Worm (Caenorhabditis elegans): ENCODE results near the gene gstk-1.
A peak's percentile ranks its signal among the peaks of the same experiment; 100 is the strongest.

The gstk-1 gene

ce11 chrII:9646928-9647838, 9.3 kb upstream of the gstk-1 start, which contains the start of gene sqv-8:
TSS of gene sqv-8 (plus strand) at chrII:9646978.
- TF ChIP-seq nhr-2 (tag; optimal IDR thresholded peaks at IDR 0.05) (peak; percentile 66), lin-32 (GFP tag; optimal IDR thresholded peaks at IDR 0.05) (no peak)

DNA sequence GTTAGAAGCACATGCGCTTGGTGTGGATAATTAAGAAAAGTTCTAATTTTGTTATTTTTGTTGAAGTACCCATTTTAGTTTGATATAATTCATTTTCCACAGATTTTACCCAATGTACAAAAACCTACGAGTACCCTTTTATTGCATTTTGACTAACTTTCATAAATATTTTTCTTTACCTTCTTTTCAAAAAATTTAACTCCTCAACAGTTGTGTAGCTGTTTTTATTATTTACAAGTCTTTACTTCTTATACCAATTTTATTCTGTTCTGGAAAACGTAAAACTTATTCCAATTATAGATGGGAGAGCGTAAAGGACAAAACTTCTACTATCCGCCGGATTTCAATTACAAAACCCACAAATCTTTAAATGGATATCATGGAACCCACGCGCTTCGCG, 7.3 kb upstream of the gstk-1 start, which contains the start of gene ZK1307.9:
TSS of gene ZK1307.9 (plus strand) at position 301 of the 400 bp plus-strand sequence.
- TF ChIP-seq sem-2 (GFP tag; optimal IDR thresholded peaks at IDR 0.05) (no peak), drap-1 (GFP tag; optimal IDR thresholded peaks at IDR 0.05) (no peak), snpc-4 (tag; optimal IDR thresholded peaks at IDR 0.05) (no peak), bed-3 (GFP tag; optimal IDR thresholded peaks at IDR 0.05) (no peak), mep-1 (tag; optimal IDR thresholded peaks at IDR 0.05) (no peak), mab-5 (tag; optimal IDR thresholded peaks at IDR 0.05) (no peak), unc-39 (tag; optimal IDR thresholded peaks at IDR 0.05) (no peak), zip-8 (tag; optimal IDR thresholded peaks at IDR 0.05) (no peak), ces-1 (GFP tag; optimal IDR thresholded peaks at IDR 0.05) (no peak), ham-2 (GFP tag; optimal IDR thresholded peaks at IDR 0.05) (no peak), unc-62 (GFP tag; optimal IDR thresholded peaks at IDR 0.05) (no peak), cnd-1 (tag; optimal IDR thresholded peaks at IDR 0.05) (no peak), unc-120 (tag; optimal IDR thresholded peaks at IDR 0.05; ENCODE audit: poor library complexity, severe bottlenecking) (no peak), lin-13 (tag; optimal IDR thresholded peaks at IDR 0.05) (no peak), elt-1 (tag; optimal IDR thresholded peaks at IDR 0.05; ENCODE audit: borderline replicate concordance, insufficient read depth) (no peak), nhr-237 (tag; optimal IDR thresholded peaks at IDR 0.05) (no peak), pha-4 (tag; optimal IDR thresholded peaks at IDR 0.05) (no peak), tbx-8 (GFP tag; optimal IDR thresholded peaks at IDR 0.05) (no peak)

DNA sequence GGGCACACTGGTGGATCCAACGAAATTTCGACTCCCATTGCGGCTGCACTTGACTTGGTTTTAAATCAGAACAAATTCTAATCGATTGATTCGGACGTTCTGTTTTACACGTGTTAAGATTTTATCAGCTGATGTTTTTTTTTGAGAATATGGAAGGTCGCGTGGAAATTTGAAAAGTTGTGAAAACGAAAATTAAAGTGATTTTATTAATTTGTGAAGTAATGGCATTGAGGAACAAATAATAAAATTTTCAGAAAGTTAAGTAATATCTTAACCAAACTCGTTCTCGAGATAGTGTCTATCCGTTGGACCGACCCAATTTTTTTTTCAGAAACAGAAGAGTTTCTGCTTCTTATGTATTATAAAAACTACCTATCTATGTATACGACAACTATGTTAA, 4.8 kb upstream of the gstk-1 start, which contains the start of gene ZK1307.4:
TSS of gene ZK1307.4 (minus strand) at position 101 of the 400 bp plus-strand sequence.
- TF ChIP-seq nhr-28 (tag; optimal IDR thresholded peaks at IDR 0.05), result no peak
- no peak for TF ChIP-seq blmp-1 (tag; optimal IDR thresholded peaks at IDR 0.05)
- no peak for TF ChIP-seq sem-2 (GFP tag; optimal IDR thresholded peaks at IDR 0.05)
- no peak for TF ChIP-seq ceh-83 (GFP tag; optimal IDR thresholded peaks at IDR 0.05)
- no peak for TF ChIP-seq elt-1 (tag; optimal IDR thresholded peaks at IDR 0.05; ENCODE audit: borderline replicate concordance, insufficient read depth)
- TF ChIP-seq mls-2 (tag; optimal IDR thresholded peaks at IDR 0.05), result no peak
- TF ChIP-seq mep-1 (tag; optimal IDR thresholded peaks at IDR 0.05), result no peak
- TF ChIP-seq flh-1 (GFP tag; optimal IDR thresholded peaks at IDR 0.05), result no peak
- TF ChIP-seq unc-120 (tag; optimal IDR thresholded peaks at IDR 0.05; ENCODE audit: poor library complexity, severe bottlenecking), result no peak
- TF ChIP-seq ceh-43 (GFP tag; optimal IDR thresholded peaks at IDR 0.05), result no peak
- TF ChIP-seq pha-4 (tag; optimal IDR thresholded peaks at IDR 0.05), result no peak
- TF ChIP-seq lin-13 (tag; optimal IDR thresholded peaks at IDR 0.05), result no peak
- TF ChIP-seq drap-1 (GFP tag; optimal IDR thresholded peaks at IDR 0.05), result no peak
- no peak for TF ChIP-seq sptf-1 (tag; optimal IDR thresholded peaks at IDR 0.05)
- TF ChIP-seq nhr-12 (tag; optimal IDR thresholded peaks at IDR 0.05), result no peak
- TF ChIP-seq snpc-4 (tag; optimal IDR thresholded peaks at IDR 0.05), result no peak
- TF ChIP-seq nhr-2 (tag; optimal IDR thresholded peaks at IDR 0.05), result no peak
- no peak for TF ChIP-seq hlh-1 (tag; optimal IDR thresholded peaks at IDR 0.05)
- no peak for TF ChIP-seq lin-32 (GFP tag; optimal IDR thresholded peaks at IDR 0.05)

DNA sequence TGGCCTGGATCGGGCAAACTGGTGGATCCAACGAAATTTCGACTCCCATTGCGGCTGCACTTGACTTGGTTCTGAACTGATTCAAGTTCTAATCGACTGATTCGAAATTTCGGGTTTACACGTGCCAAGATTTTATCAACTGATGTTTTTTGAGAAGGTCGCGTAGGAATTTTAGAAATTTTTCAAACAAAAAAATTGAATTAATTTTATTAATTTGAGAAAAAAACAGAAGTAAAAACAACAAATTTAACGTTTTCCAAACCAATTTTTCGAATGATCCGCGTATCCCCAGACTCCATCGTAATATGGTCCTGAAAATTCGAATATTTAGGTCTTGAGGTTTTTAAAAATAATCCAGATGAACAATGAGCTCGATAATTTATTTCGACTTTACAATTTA, 3.6 kb upstream of the gstk-1 start, which contains the start of gene ZK1307.3:
TSS of gene ZK1307.3 (minus strand) at position 101 of the 400 bp plus-strand sequence.
- TF ChIP-seq mls-2 (tag; optimal IDR thresholded peaks at IDR 0.05), result no peak
- TF ChIP-seq tbx-8 (GFP tag; optimal IDR thresholded peaks at IDR 0.05), result no peak
- no peak for TF ChIP-seq M03D4.4 (tag; optimal IDR thresholded peaks at IDR 0.05)
- no peak for TF ChIP-seq ham-2 (GFP tag; optimal IDR thresholded peaks at IDR 0.05)
- no peak for TF ChIP-seq pha-4 (tag; optimal IDR thresholded peaks at IDR 0.05)
- TF ChIP-seq sem-2 (GFP tag; optimal IDR thresholded peaks at IDR 0.05), result no peak

- TF ChIP-seq ham-2 (GFP tag; optimal IDR thresholded peaks at IDR 0.05) (no peak), elt-1 (tag; optimal IDR thresholded peaks at IDR 0.05; ENCODE audit: borderline replicate concordance, insufficient read depth) (no peak), tbx-8 (GFP tag; optimal IDR thresholded peaks at IDR 0.05) (no peak), lin-13 (tag; optimal IDR thresholded peaks at IDR 0.05) (no peak), ceh-39 (tag; optimal IDR thresholded peaks at IDR 0.05) (no peak), ces-1 (GFP tag; optimal IDR thresholded peaks at IDR 0.05) (no peak), flh-1 (GFP tag; optimal IDR thresholded peaks at IDR 0.05) (no peak), drap-1 (GFP tag; optimal IDR thresholded peaks at IDR 0.05) (no peak), pha-4 (tag; optimal IDR thresholded peaks at IDR 0.05) (no peak), lsy-2 (tag; optimal IDR thresholded peaks at IDR 0.05) (no peak), nhr-76 (tag; optimal IDR thresholded peaks at IDR 0.05) (no peak), unc-39 (tag; optimal IDR thresholded peaks at IDR 0.05) (no peak), lin-32 (GFP tag; optimal IDR thresholded peaks at IDR 0.05) (no peak)
Measured at ce11 chrII:9653679-9654078, 2.8 kb upstream of the gstk-1 start, which contains the start of gene ZK1307.2. TSS of gene ZK1307.2 (minus strand) at chrII:9653952.

All from whole organism, mixed stage, embryonic.